Worm (Caenorhabditis elegans) whole organism, late embryonic: ENCODE data around the gene C46C2.2.
A peak's percentile ranks its signal among the peaks of the same experiment; 100 is the strongest.

Experiments
- C38D4.7 ChIP-seq: fragments of 200-800 bp; sonication (Bioruptor generic); optimal IDR thresholded peaks from 2 replicates; lab custom pipeline; 2018; ENCODE audit warnings: mild to moderate bottlenecking, missing genetic modification characterization, moderate library complexity, missing compliant biosample characterization
- F13H6.1 ChIP-seq: sonication (generic microtip); optimal IDR thresholded peaks from 2 replicates; lab custom pipeline; 2016; ENCODE audit warnings: missing genetic modification characterization, missing compliant biosample characterization
- K02D7.2 ChIP-seq: sonication (generic microtip); optimal IDR thresholded peaks from 2 replicates; lab custom pipeline; 2017; ENCODE audit warnings: mild to moderate bottlenecking, missing genetic modification characterization, missing compliant biosample characterization
- Y22D7AL.16 ChIP-seq: sonication (generic microtip); optimal IDR thresholded peaks from 2 replicates; lab custom pipeline; 2016; ENCODE audit warnings: missing genetic modification characterization, missing compliant biosample characterization
- ama-1 ChIP-seq: fragments of 150-350 bp; optimal IDR thresholded peaks from 2 replicates; lab custom pipeline; 2014
- ceh-18 ChIP-seq: sonication (generic microtip); optimal IDR thresholded peaks from 2 replicates; lab custom pipeline; 2016; ENCODE audit warnings: missing genetic modification characterization, missing compliant biosample characterization
- ceh-2 ChIP-seq: sonication (generic microtip); optimal IDR thresholded peaks from 2 replicates; lab custom pipeline; 2016; ENCODE audit warnings: missing genotype, missing genetic modification characterization, missing compliant biosample characterization
- ceh-22 ChIP-seq: sonication (generic microtip); optimal IDR thresholded peaks from 2 replicates; lab custom pipeline; 2017; ENCODE audit warnings: missing biosample characterization, missing genetic modification characterization
- ceh-30 ChIP-seq: fragments of 150-350 bp; optimal IDR thresholded peaks from 2 replicates; lab custom pipeline; 2014; ENCODE audit warnings: missing biosample characterization, missing genetic modification characterization
- ceh-34 ChIP-seq: sonication (generic microtip); optimal IDR thresholded peaks from 2 replicates; lab custom pipeline; 2016; ENCODE audit warnings: mild to moderate bottlenecking, missing genetic modification characterization, missing compliant biosample characterization
- ceh-48 ChIP-seq: sonication (generic microtip); optimal IDR thresholded peaks from 2 replicates; lab custom pipeline; 2016; ENCODE audit warnings: missing genetic modification characterization, inconsistent platforms, missing compliant biosample characterization
- ceh-6 ChIP-seq: fragments of 200-800 bp; sonication (Bioruptor generic); optimal IDR thresholded peaks from 2 replicates; lab custom pipeline; 2018; ENCODE audit warnings: mild to moderate bottlenecking, missing genetic modification characterization, missing compliant biosample characterization
- ceh-9 ChIP-seq: sonication (generic microtip); optimal IDR thresholded peaks from 2 replicates; lab custom pipeline; 2016; ENCODE audit warnings: mild to moderate bottlenecking, missing genetic modification characterization, inconsistent platforms, missing compliant biosample characterization
- dmd-4 ChIP-seq: sonication (generic microtip); optimal IDR thresholded peaks from 2 replicates; lab custom pipeline; 2016; ENCODE audit warnings: borderline replicate concordance, missing genetic modification characterization, missing compliant biosample characterization
- dve-1 ChIP-seq: sonication (generic microtip); optimal IDR thresholded peaks from 2 replicates; lab custom pipeline; 2017; ENCODE audit warnings: antibody characterized with exemption, mild to moderate bottlenecking, missing genetic modification characterization, missing compliant biosample characterization
- elt-2 ChIP-seq: sonication (generic microtip); optimal IDR thresholded peaks from 2 replicates; lab custom pipeline; 2016; ENCODE audit warnings: missing genetic modification reagents, missing genetic modification characterization, missing compliant biosample characterization
- elt-4 ChIP-seq: sonication (generic microtip); optimal IDR thresholded peaks from 2 replicates; lab custom pipeline; 2016; ENCODE audit warnings: missing genetic modification characterization, missing compliant biosample characterization
- ets-4 ChIP-seq: sonication (generic microtip); optimal IDR thresholded peaks from 2 replicates; lab custom pipeline; 2016; ENCODE audit warnings: missing genetic modification characterization, missing compliant biosample characterization
- eyg-1 ChIP-seq: sonication (generic microtip); optimal IDR thresholded peaks from 2 replicates; lab custom pipeline; 2016; ENCODE audit warnings: missing genotype, missing genetic modification characterization, missing compliant biosample characterization
- fkh-10 ChIP-seq: fragments of 150-350 bp; optimal IDR thresholded peaks from 2 replicates; lab custom pipeline; 2014; ENCODE audit warnings: missing biosample characterization, missing genetic modification reagents, missing genetic modification characterization
- fkh-6 ChIP-seq: sonication (generic microtip); optimal IDR thresholded peaks from 2 replicates; lab custom pipeline; 2016; ENCODE audit warnings: missing genetic modification characterization, missing compliant biosample characterization
- gmeb-2 ChIP-seq: sonication (generic microtip); optimal IDR thresholded peaks from 2 replicates; lab custom pipeline; 2016; ENCODE audit warnings: missing genetic modification characterization, inconsistent platforms, missing compliant biosample characterization
- hlh-13 ChIP-seq: fragments of 200-800 bp; sonication (Bioruptor generic); optimal IDR thresholded peaks from 2 replicates; lab custom pipeline; 2018; ENCODE audit warnings: mild to moderate bottlenecking, missing genetic modification characterization, missing compliant biosample characterization
- hlh-15 ChIP-seq: sonication (generic microtip); optimal IDR thresholded peaks from 2 replicates; lab custom pipeline; 2016; ENCODE audit warnings: missing genetic modification characterization, missing compliant biosample characterization
- hlh-30 ChIP-seq: sonication (generic microtip); optimal IDR thresholded peaks from 2 replicates; lab custom pipeline; 2017; ENCODE audit warnings: antibody characterized with exemption, missing genetic modification characterization, missing compliant biosample characterization; ENCODE audit not compliant: insufficient read depth
- hlh-6 ChIP-seq: sonication (generic microtip); optimal IDR thresholded peaks from 2 replicates; lab custom pipeline; 2016; ENCODE audit warnings: missing genotype, missing genetic modification characterization, missing compliant biosample characterization
- lin-11 ChIP-seq: fragments of 200-800 bp; sonication (Bioruptor generic); optimal IDR thresholded peaks from 2 replicates; lab custom pipeline; 2018; ENCODE audit warnings: mild to moderate bottlenecking, missing genetic modification characterization, missing compliant biosample characterization
- madf-2 ChIP-seq: sonication (generic microtip); optimal IDR thresholded peaks from 2 replicates; lab custom pipeline; 2017; ENCODE audit warnings: missing genetic modification characterization, missing compliant biosample characterization
- mec-3 ChIP-seq: sonication (generic microtip); optimal IDR thresholded peaks from 2 replicates; lab custom pipeline; 2016; ENCODE audit warnings: borderline replicate concordance, missing genetic modification characterization, missing compliant biosample characterization
- nhr-11 ChIP-seq: fragments of 150-350 bp; optimal IDR thresholded peaks from 2 replicates; lab custom pipeline; 2014; ENCODE audit warnings: missing biosample characterization, missing genetic modification characterization
- npax-4 ChIP-seq: sonication (generic microtip); optimal IDR thresholded peaks from 2 replicates; lab custom pipeline; 2016; ENCODE audit warnings: missing genetic modification characterization, missing compliant biosample characterization
- odd-2 ChIP-seq: sonication (generic microtip); optimal IDR thresholded peaks from 2 replicates; lab custom pipeline; 2017; ENCODE audit warnings: antibody characterized with exemption, mild to moderate bottlenecking, missing genetic modification characterization, missing compliant biosample characterization
- pha-2 ChIP-seq: sonication (generic microtip); optimal IDR thresholded peaks from 2 replicates; lab custom pipeline; 2017; ENCODE audit warnings: mild to moderate bottlenecking, missing genetic modification characterization, missing compliant biosample characterization
- pha-4 ChIP-seq: fragments of 150-350 bp; optimal IDR thresholded peaks from 2 replicates; lab custom pipeline; 2018; ENCODE audit warnings: missing biosample characterization, missing genetic modification reagents, missing genetic modification characterization
- pqm-1 ChIP-seq: sonication (generic microtip); optimal IDR thresholded peaks from 2 replicates; lab custom pipeline; 2016; ENCODE audit warnings: missing genetic modification characterization, missing compliant biosample characterization
- pros-1 ChIP-seq: fragments of 150-350 bp; optimal IDR thresholded peaks from 2 replicates; lab custom pipeline; 2014; ENCODE audit warnings: missing biosample characterization, missing genetic modification reagents, missing genetic modification characterization
- ref-2 ChIP-seq: sonication (generic microtip); optimal IDR thresholded peaks from 2 replicates; lab custom pipeline; 2016; ENCODE audit warnings: missing genetic modification characterization, missing compliant biosample characterization
- rnt-1 ChIP-seq: sonication (generic microtip); optimal IDR thresholded peaks from 2 replicates; lab custom pipeline; 2016; ENCODE audit warnings: missing genetic modification characterization, missing compliant biosample characterization
- sdc-2 ChIP-seq: sonication (generic microtip); optimal IDR thresholded peaks from 2 replicates; lab custom pipeline; 2016; ENCODE audit warnings: missing genotype, missing genetic modification characterization, missing compliant biosample characterization
- tbx-7 ChIP-seq: sonication (generic microtip); optimal IDR thresholded peaks from 2 replicates; lab custom pipeline; 2016; ENCODE audit warnings: missing genotype, missing genetic modification characterization, missing compliant biosample characterization
- unc-3 ChIP-seq, 2 experiments: fragments of 200-800 bp in 1 of 2; sonication (Bioruptor generic) in 1 of 2; sonication (generic microtip) in 1 of 2; conservative IDR thresholded peaks in 1 of 2; optimal IDR thresholded peaks in 1 of 2; 2 replicates each; pipeline versions ENCODE4 v1.3.6 to Lab custom; 2016 to 2022; ENCODE audit warnings: missing compliant biosample characterization in 2 of 2, missing genetic modification characterization in 2 of 2, missing genetic modification reagents in 1 of 2
- unc-42 ChIP-seq: sonication (generic microtip); optimal IDR thresholded peaks from 2 replicates; lab custom pipeline; 2016; ENCODE audit warnings: missing genotype, missing genetic modification characterization, missing compliant biosample characterization
- unc-55 ChIP-seq: sonication (generic microtip); optimal IDR thresholded peaks from 2 replicates; lab custom pipeline; 2017; ENCODE audit warnings: missing biosample characterization, missing genetic modification reagents, missing genetic modification characterization
- unc-86 ChIP-seq: sonication (generic microtip); optimal IDR thresholded peaks from 2 replicates; lab custom pipeline; 2016; ENCODE audit warnings: missing genetic modification characterization, missing compliant biosample characterization
- zip-5 ChIP-seq: sonication (generic microtip); optimal IDR thresholded peaks from 2 replicates; lab custom pipeline; 2016; ENCODE audit warnings: missing genetic modification characterization, missing compliant biosample characterization
- ztf-16 ChIP-seq: sonication (generic microtip); optimal IDR thresholded peaks from 2 replicates; lab custom pipeline; 2017; ENCODE audit warnings: missing genetic modification characterization, missing compliant biosample characterization

C46C2.2 gene

DNA sequence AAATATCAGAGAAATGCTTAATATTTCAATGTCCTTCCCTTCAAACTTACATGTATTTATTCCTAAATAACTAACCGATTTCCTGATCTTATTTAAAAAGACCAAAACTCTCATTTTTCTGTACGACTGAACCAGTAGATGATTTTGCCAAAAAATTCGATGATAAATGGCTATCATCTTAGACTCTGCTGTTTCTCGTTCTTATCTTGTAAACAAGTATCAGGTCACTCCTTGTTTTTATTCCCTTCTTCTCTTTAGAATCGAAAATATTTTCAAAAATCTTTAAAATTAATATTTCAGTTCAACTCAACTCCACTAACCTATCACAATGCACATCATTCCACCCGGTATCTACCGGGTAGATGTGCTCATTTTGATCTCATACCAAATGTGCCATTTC, at the start of gene C46C2.2:
Gene C46C2.2 (plus strand): TSS at position 301 of the 400 bp plus-strand sequence.
- no peak for TF ChIP-seq gmeb-2 (tag; lab: Kevin White, UChicago)
- TF ChIP-seq, all 69 proteins: peak for 0

DNA sequence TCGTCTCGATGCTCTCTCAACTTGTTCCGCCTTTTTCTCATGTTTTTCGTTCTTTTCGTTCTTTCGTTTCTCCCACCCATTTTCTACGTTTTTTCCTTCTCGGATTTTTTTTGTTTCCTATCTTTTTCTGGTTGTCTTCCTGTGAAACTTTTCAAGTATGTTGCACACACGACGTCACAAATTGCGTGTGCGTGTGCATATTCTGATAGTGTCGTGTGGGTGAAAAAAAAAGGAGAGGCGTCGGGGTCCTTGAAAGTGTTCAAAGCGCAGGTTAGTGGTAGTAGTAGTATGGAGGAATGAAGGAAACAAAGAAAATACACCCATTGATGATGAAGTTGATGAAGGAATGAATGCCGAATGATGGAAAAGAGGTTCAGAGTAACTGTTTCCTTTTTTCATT, 47.8 kb upstream of the C46C2.2 start:
- TF ChIP-seq sdc-2, result no peak
- TF ChIP-seq hlh-13, result no peak
- no peak for TF ChIP-seq hlh-6 (tag; lab: Kevin White, UChicago)
- no peak for TF ChIP-seq odd-2 (tag; lab: Kevin White, UChicago)
- TF ChIP-seq fkh-10 (GFP tag; lab: Kevin White, UChicago), result no peak
- TF ChIP-seq madf-2 (tag; lab: Kevin White, UChicago), result no peak
- TF ChIP-seq lin-11 (tag; lab: Kevin White, UChicago), result no peak
- no peak for TF ChIP-seq tbx-7 (tag; lab: Kevin White, UChicago)
- TF ChIP-seq unc-42 (tag; lab: Kevin White, UChicago), result no peak
- TF ChIP-seq C38D4.7 (GFP tag; lab: Kevin White, UChicago), result no peak
- TF ChIP-seq dve-1 (tag; lab: Kevin White, UChicago), result no peak
- no peak for TF ChIP-seq ceh-30 (tag; lab: Kevin White, UChicago)
- no peak for TF ChIP-seq dmd-4 (tag; lab: Kevin White, UChicago)
- no peak for TF ChIP-seq ceh-9 (tag; lab: Kevin White, UChicago)
- no peak for TF ChIP-seq nhr-11 (tag; lab: Kevin White, UChicago)
- TF ChIP-seq elt-4 (tag; lab: Kevin White, UChicago), result no peak
- no peak for TF ChIP-seq ceh-2 (tag; lab: Kevin White, UChicago)
- TF ChIP-seq npax-4 (tag; lab: Kevin White, UChicago), result no peak

DNA sequence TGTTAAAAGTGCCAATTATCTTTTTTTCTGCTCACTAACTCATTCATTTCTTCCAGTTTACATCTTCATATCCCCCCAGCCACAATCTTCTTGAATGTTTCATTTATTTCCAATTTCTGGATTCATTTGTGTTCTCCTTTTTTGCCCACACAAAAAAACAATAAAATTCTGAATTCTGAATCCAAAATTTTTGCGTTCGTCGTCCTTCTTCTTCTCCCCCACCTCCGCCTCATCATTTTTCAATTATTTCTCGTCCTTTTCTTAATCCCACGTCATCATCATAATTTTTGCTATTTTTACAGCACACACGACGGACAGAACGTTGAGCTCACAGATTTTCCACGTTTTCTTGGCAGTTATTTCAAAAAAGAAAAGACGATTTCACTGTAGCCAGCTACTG, 33.0 kb upstream of the C46C2.2 start, which contains the start of gene C07C7.1:
Gene C07C7.1 (plus strand): TSS at position 301 of the 400 bp plus-strand sequence.
- no peak for TF ChIP-seq tbx-7 (tag; lab: Kevin White, UChicago)
- TF ChIP-seq pqm-1, result no peak
- TF ChIP-seq sdc-2, result no peak
- TF ChIP-seq ceh-2 (tag; lab: Kevin White, UChicago), result no peak
- TF ChIP-seq ceh-9 (tag; lab: Kevin White, UChicago), result no peak
- no peak for TF ChIP-seq eyg-1
- TF ChIP-seq hlh-6 (tag; lab: Kevin White, UChicago), result no peak
- no peak for TF ChIP-seq rnt-1 (tag; lab: Kevin White, UChicago)
- TF ChIP-seq unc-55 (GFP tag; lab: Kevin White, UChicago), result no peak
- no peak for TF ChIP-seq hlh-15 (tag; lab: Kevin White, UChicago)

DNA sequence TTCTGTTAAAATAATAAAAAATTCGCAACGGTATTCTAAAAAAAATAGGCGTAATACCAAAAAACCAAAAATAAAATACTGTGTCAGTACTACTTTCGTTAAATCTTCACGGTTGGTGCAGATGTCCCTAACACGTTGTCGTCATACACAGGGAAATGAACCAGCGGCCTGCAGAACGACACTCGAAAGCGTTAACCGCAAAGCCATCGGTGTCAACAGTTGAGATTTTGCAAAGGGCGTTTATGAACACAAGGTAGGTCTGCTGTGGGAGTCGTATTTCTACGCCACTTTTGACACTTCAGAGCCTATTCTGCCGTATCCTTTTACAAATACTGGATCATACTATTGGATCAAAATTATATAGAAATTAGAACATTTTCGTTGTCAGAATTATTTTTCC, 26.3 kb upstream of the C46C2.2 start:
- peak; percentile 90 for TF ChIP-seq Y22D7AL.16 (tag; lab: Kevin White, UChicago)
- peak; percentile 94 for TF ChIP-seq ztf-16 (tag; lab: Kevin White, UChicago)
- peak; percentile 83 for TF ChIP-seq npax-4 (tag; lab: Kevin White, UChicago)
- peak; percentile 85 for TF ChIP-seq K02D7.2 (tag; lab: Kevin White, UChicago)
- peak; percentile 91 for TF ChIP-seq fkh-6 (tag; lab: Kevin White, UChicago)
- TF ChIP-seq elt-2, result peak; percentile 96
- TF ChIP-seq ref-2 (tag; lab: Kevin White, UChicago), result peak; percentile 88
- peak; percentile 61 for TF ChIP-seq mec-3 (tag; lab: Kevin White, UChicago)
- TF ChIP-seq ceh-18 (tag; lab: Kevin White, UChicago), result peak; percentile 80
- peak; percentile 89 for TF ChIP-seq unc-86 (tag; lab: Kevin White, UChicago)
- TF ChIP-seq pha-4 (tag; lab: Kevin White, UChicago), result no peak
- TF ChIP-seq gmeb-2 (tag; lab: Kevin White, UChicago), result peak; percentile 93
- TF ChIP-seq unc-3 (GFP tag; conservative IDR thresholded peaks at IDR 0.05; lab: Robert Waterston, UW), result peak; percentile 77
- TF ChIP-seq unc-3 (tag; optimal IDR thresholded peaks at IDR 0.05; lab: Kevin White, UChicago), result peak; percentile 89
- peak; percentile 77 for TF ChIP-seq zip-5 (tag; lab: Kevin White, UChicago)
- no peak for TF ChIP-seq ceh-22 (tag; lab: Kevin White, UChicago)
- TF ChIP-seq madf-2 (tag; lab: Kevin White, UChicago), result peak; percentile 89
- TF ChIP-seq ceh-48 (tag; lab: Kevin White, UChicago), result peak; percentile 84
- peak; percentile 96 for TF ChIP-seq ceh-6
- TF ChIP-seq ama-1 (lab: Kevin White, UChicago), result no peak
- TF ChIP-seq pha-2, result peak; percentile 91
- peak; percentile 66 for TF ChIP-seq ceh-9 (tag; lab: Kevin White, UChicago)
- TF ChIP-seq pros-1 (tag; lab: Kevin White, UChicago), result no peak
- peak; percentile 94 for TF ChIP-seq ceh-34
- peak; percentile 81 for TF ChIP-seq sdc-2
- TF ChIP-seq elt-4 (tag; lab: Kevin White, UChicago), result no peak
- TF ChIP-seq ets-4 (tag; lab: Kevin White, UChicago), result peak; percentile 36
- peak; percentile 92 for TF ChIP-seq eyg-1
- TF ChIP-seq hlh-30 (tag; lab: Kevin White, UChicago), result peak; percentile 53
- TF ChIP-seq odd-2 (tag; lab: Kevin White, UChicago), result peak; percentile 55
- TF ChIP-seq F13H6.1, result peak; percentile 85
